Fruit fly (Drosophila melanogaster): ENCODE data around the gene mRpL11.
A peak's percentile ranks its signal among the peaks of the same experiment; 100 is the strongest.

The mRpL11 gene

DNA sequence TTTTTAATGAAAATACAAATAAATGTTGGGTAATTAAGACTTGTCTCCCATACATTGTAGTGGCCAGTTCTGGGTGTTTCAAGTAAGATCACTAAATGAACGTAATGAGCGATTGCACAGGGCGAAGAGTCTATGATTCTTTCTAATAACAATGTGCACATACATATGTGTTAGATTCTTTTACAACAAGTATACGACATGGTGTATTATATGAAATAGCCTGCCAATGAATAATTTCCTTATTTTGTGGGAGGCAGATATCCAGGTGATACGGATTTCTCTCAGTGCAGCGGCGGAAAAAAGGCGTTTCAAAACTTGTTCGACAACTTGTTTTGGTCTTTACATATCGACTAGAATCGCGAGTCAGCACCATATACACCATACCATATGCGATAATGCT is 38.1 kb upstream of the mRpL11 start (continued):
- TF ChIP-seq klu (GFP tag; IDR thresholded peaks at IDR 0.05) (0 out of 2 replicates have a peak, but pooled peaks have one; percentile 24), nerfin-1 (tag; optimal IDR thresholded peaks at IDR 0.05) (no peak), CG14050 (GFP tag; IDR thresholded peaks at IDR 0.05) (0 out of 3 replicates have a peak, but pooled peaks have one; percentile 31), Sox100B (GFP tag; optimal IDR thresholded peaks at IDR 0.05) (no peak), h (optimal IDR thresholded peaks at IDR 0.05) (no peak), Optix (GFP tag; IDR thresholded peaks at IDR 0.05) (0 out of 3 replicates have a peak, but pooled peaks have one; percentile 22), CG31441 (GFP tag; IDR thresholded peaks at IDR 0.05) (peak; percentile 46), PHDP (tag; optimal IDR thresholded peaks at IDR 0.05) (peak; percentile 67), Hr39 (optimal IDR thresholded peaks at IDR 0.05) (no peak), CG15269 (tag; optimal IDR thresholded peaks at IDR 0.05) (peak; percentile 59), HLH54F (GFP tag; optimal IDR thresholded peaks at IDR 0.05) (peak; percentile 44), Lpt (GFP tag; optimal IDR thresholded peaks at IDR 0.05) (no peak), pum (GFP tag; optimal IDR thresholded peaks at IDR 0.05) (peak; percentile 42), CG12071 (GFP tag; optimal IDR thresholded peaks at IDR 0.05) (peak; percentile 45), Hey (tag; optimal IDR thresholded peaks at IDR 0.05) (no peak), CG16779 (GFP tag; IDR thresholded peaks at IDR 0.05) (0 out of 2 replicates have a peak, but pooled peaks have one; percentile 37), CG9437 (GFP tag; optimal IDR thresholded peaks at IDR 0.05) (peak; percentile 31), CG14710 (tag; optimal IDR thresholded peaks at IDR 0.05) (peak; percentile 30), Dfd (GFP tag; optimal IDR thresholded peaks at IDR 0.05) (no peak), CG12299 (tag; optimal IDR thresholded peaks at IDR 0.05) (no peak), H15 (GFP tag; IDR thresholded peaks at IDR 0.05) (peak; percentile 32; the same call in 1 of the 3 replicates), CHES-1-like (GFP tag; optimal IDR thresholded peaks at IDR 0.05) (peak; percentile 36), abd-A (tag; optimal IDR thresholded peaks at IDR 0.05) (no peak), al (GFP tag; IDR thresholded peaks at IDR 0.05) (peak; percentile 66; the same call in 1 of the 2 replicates), dan (GFP tag; IDR thresholded peaks at IDR 0.05) (no peak), CG6689 (GFP tag; IDR thresholded peaks at IDR 0.05) (peak; percentile 63), CG9932 (GFP tag; IDR thresholded peaks at IDR 0.05) (peak; percentile 78), grn (GFP tag; optimal IDR thresholded peaks at IDR 0.05) (no peak), Oli (tag; optimal IDR thresholded peaks at IDR 0.05) (peak; percentile 43), BEAF-32 (GFP tag; optimal IDR thresholded peaks at IDR 0.05) (no peak), bbx (GFP tag; IDR thresholded peaks at IDR 0.05; ENCODE audit: partially characterized antibody) (no peak), CG3847 (GFP tag; IDR thresholded peaks at IDR 0.05) (peak; percentile 50), aop (GFP tag; IDR thresholded peaks at IDR 0.05) (no peak), Spps (tag; optimal IDR thresholded peaks at IDR 0.05) (no peak), shn (GFP tag; optimal IDR thresholded peaks at IDR 0.05) (peak; percentile 46), CG11723 (GFP tag; optimal IDR thresholded peaks at IDR 0.05) (no peak), Atf-2 (GFP tag; optimal IDR thresholded peaks at IDR 0.05) (peak; percentile 33), NFAT (GFP tag; IDR thresholded peaks at IDR 0.05) (peak; percentile 55), Tbp (GFP tag; optimal IDR thresholded peaks at IDR 0.05) (no peak), CG10462 (GFP tag; optimal IDR thresholded peaks at IDR 0.05) (peak; percentile 17), Antp (GFP tag; optimal IDR thresholded peaks at IDR 0.05) (peak; percentile 52), Gsc (GFP tag; IDR thresholded peaks at IDR 0.05) (no peak), Doc2 (GFP tag; IDR thresholded peaks at IDR 0.05) (no peak), MBD-R2 (GFP tag; IDR thresholded peaks at IDR 0.05) (peak; percentile 37; the same call in 1 of the 2 replicates), CG2199 (GFP tag; IDR thresholded peaks at IDR 0.05) (peak; percentile 50; the same call in 2 of the 3 replicates), hb (GFP tag; IDR thresholded peaks at IDR 0.05; ENCODE audit: partially characterized antibody) (no peak), en (GFP tag; optimal IDR thresholded peaks at IDR 0.05) (peak; percentile 44), CG7786 (GFP tag; optimal IDR thresholded peaks at IDR 0.05) (peak; percentile 66), chn (GFP tag; optimal IDR thresholded peaks at IDR 0.05) (peak; percentile 23), Gug (GFP tag; IDR thresholded peaks at IDR 0.05) (peak; percentile 44; the same call in 2 of the 4 replicates), gem (tag; optimal IDR thresholded peaks at IDR 0.05) (peak; percentile 74), stc (GFP tag; IDR thresholded peaks at IDR 0.05) (0 out of 2 replicates have a peak, but pooled peaks have one; percentile 42), CG2120 (GFP tag; optimal IDR thresholded peaks at IDR 0.05) (peak; percentile 88)

All from whole organism, embryonic.